Worm (Caenorhabditis elegans): ENCODE results near the gene F02E8.4.

The F02E8.4 gene

DNA sequence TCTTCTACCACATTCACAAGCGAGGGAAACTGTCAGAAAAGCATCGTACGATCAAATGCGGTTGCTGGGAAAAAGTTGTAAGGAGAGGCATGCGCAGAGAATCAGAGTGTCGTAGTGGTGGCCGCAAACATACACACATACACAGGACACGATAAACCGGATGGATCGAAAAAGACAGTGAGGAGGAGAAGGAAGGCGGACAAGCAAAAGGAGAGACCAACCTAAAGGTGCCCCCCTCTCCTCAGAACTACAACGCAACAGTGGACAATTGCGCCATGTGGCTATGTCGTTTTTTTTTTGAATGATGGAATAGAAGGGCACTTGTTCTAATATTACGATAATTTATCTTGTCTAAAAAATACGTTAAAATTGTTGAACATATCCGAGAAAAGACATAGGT, 44.6 kb downstream of the F02E8.4 start:
- no peak for TF ChIP-seq let-607 (tag; optimal IDR thresholded peaks at IDR 0.05)
- TF ChIP-seq snpc-4 (GFP tag; optimal IDR thresholded peaks at IDR 0.05) = no peak
- no peak for TF ChIP-seq snpc-4 (tag; optimal IDR thresholded peaks at IDR 0.05)
- peak; percentile 2 for TF ChIP-seq nhr-80 (tag; optimal IDR thresholded peaks at IDR 0.05)
- TF ChIP-seq lag-1 (GFP tag; IDR thresholded peaks at IDR 0.05) = no peak

DNA sequence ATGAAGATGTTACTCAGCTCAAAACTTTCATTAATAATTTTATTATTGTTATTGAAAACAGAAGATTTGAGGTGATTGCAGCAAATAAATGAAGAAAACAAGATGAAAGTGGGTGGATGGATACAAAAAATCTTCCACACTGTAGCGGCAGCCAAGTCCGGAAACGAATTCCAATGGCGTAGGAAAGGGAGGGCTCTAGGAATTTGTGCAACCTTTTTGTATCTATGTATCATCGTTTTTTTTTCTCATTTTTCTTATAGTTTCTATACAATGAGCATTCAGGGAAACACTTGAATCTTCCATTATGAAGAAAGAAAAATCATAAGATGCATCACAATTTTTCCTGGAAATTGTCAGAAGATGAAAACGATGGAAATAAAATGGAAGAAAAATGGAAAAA, 46.6 kb downstream of the F02E8.4 start:
- no peak for TF ChIP-seq Y53F4B.3 (GFP tag; IDR thresholded peaks at IDR 0.05)
- TF ChIP-seq ama-1 (optimal IDR thresholded peaks at IDR 0.05) = no peak
- TF ChIP-seq ama-1 (GFP tag; optimal IDR thresholded peaks at IDR 0.05) = no peak
- TF ChIP-seq nhr-120 (GFP tag; IDR thresholded peaks at IDR 0.05) = no peak
- TF ChIP-seq nhr-179 (tag; optimal IDR thresholded peaks at IDR 0.05) = no peak
- TF ChIP-seq F37B4.10 (GFP tag; IDR thresholded peaks at IDR 0.05) = no peak

DNA sequence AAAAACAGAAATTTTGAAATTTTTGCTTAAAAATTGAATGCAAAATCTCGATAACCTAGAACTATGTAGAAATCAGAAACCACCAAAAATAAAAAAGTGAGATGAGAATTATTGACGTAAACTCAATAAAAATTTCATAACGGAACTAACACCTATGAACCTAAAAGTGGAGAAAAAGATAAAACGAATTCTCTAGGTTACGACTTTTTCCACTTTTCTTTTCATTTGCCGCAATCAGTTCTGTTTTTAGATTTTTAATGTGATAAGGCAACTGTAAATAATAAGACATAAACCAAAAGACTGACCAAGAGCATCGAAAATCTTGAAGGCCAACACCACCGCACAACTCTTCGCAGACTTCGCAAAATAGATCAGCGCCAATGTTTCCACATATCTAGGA, 48.1 kb downstream of the F02E8.4 start:
- TF ChIP-seq F37B4.10 (GFP tag; IDR thresholded peaks at IDR 0.05) = no peak
- TF ChIP-seq egrh-3 (GFP tag; IDR thresholded peaks at IDR 0.05) = no peak
- TF ChIP-seq sea-2 (GFP tag; IDR thresholded peaks at IDR 0.05) = no peak
- no peak for TF ChIP-seq athp-1 (tag; optimal IDR thresholded peaks at IDR 0.05)
- TF ChIP-seq ceh-58 (GFP tag; IDR thresholded peaks at IDR 0.05) = no peak
- TF ChIP-seq B0336.3 (GFP tag; IDR thresholded peaks at IDR 0.05) = no peak
- TF ChIP-seq C06A6.2 (GFP tag; conservative IDR thresholded peaks at IDR 0.05) = no peak
- no peak for TF ChIP-seq mel-28 (tag; optimal IDR thresholded peaks at IDR 0.05; ENCODE audit: borderline replicate concordance)
- TF ChIP-seq madf-8 (GFP tag; conservative IDR thresholded peaks at IDR 0.05) = no peak
- no peak for TF ChIP-seq F57C9.4 (tag; optimal IDR thresholded peaks at IDR 0.05)
- no peak for TF ChIP-seq ceh-27 (GFP tag; optimal IDR thresholded peaks at IDR 0.05)

DNA sequence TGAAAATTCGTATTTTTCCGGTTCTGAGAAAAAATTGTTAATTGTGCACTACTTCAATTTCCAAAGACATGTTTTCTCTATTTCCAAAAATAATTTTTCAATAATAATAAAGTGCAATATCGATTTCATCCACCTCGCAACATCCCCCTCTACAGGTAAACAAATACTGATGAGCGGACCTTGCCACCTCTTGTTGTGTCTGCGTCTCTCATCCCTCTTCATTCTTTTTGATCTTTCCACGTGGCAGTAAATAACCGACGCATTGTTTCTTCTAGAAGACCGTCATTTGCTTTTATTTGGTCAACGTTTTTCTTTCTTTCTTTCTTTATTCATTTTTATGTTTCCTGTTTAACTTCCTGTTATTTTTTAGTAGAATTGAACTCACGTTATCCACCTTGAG, 49.3 kb downstream of the F02E8.4 start:
- TF ChIP-seq ztf-18 (tag; optimal IDR thresholded peaks at IDR 0.05) = no peak
- TF ChIP-seq attf-6 (GFP tag; IDR thresholded peaks at IDR 0.05) = no peak
- TF ChIP-seq bed-1 (GFP tag; IDR thresholded peaks at IDR 0.05) = no peak
- peak; percentile 41; the same call in 1 of the 2 replicates for TF ChIP-seq hmg-1.2 (GFP tag; IDR thresholded peaks at IDR 0.05)
- TF ChIP-seq F22D6.2 (tag; optimal IDR thresholded peaks at IDR 0.05) = no peak

DNA sequence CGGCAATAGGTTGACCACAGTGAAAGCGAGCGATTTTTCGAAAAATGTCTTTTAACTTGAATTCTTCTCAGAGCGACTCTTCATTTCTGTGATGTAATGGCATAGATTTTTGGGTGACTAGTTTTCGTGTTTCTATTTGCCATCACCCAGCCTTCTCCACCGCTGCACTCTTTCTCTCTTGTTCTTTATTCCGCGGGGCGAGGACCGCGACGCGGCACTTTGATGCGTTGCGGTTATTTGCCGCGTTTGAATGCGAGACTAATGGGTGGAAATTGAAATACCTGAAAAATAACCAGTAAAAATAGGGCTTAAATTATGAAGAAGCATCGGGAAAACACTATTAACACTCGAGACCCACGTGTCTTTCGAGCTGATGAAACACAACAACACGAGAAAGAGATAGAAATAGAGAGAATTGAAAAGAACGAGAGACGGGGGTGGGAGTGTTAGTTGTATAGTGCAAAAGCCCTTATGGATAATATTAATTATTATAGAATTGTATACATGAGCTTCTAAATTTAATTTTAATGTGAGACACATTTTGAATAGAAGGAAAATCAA, 50.3 kb downstream of the F02E8.4 start, which contains the start of gene dgk-2:
Gene dgk-2 (minus strand): TSS at position 281 of the 561 bp plus-strand sequence.
- TF ChIP-seq F52B5.7 (tag; optimal IDR thresholded peaks at IDR 0.05) (no peak), K12H6.12 (tag; optimal IDR thresholded peaks at IDR 0.05) (peak; percentile 4), cebp-1 (GFP tag; IDR thresholded peaks at IDR 0.05) (no peak), cebp-1 (tag; optimal IDR thresholded peaks at IDR 0.05) (peak; percentile 47)
